Worm (Caenorhabditis elegans) whole organism, L4/young adult: ENCODE results near the gene C47G2.4.

Experiments
- W03F9.2 ChIP-seq: fragments of 150-350 bp; optimal IDR thresholded peaks from 2 replicates; lab custom pipeline; 2014; ENCODE audit warnings: missing biosample characterization, missing genetic modification characterization
- dao-5 ChIP-seq: sonication (generic microtip); optimal IDR thresholded peaks from 2 replicates; lab custom pipeline; 2016; ENCODE audit warnings: missing genotype, missing genetic modification characterization, moderate library complexity, missing compliant biosample characterization
- him-1 ChIP-seq: sonication (generic microtip); optimal IDR thresholded peaks from 2 replicates; lab custom pipeline; 2016; ENCODE audit warnings: missing genotype, missing genetic modification reagents, missing genetic modification characterization, missing compliant biosample characterization

DNA sequence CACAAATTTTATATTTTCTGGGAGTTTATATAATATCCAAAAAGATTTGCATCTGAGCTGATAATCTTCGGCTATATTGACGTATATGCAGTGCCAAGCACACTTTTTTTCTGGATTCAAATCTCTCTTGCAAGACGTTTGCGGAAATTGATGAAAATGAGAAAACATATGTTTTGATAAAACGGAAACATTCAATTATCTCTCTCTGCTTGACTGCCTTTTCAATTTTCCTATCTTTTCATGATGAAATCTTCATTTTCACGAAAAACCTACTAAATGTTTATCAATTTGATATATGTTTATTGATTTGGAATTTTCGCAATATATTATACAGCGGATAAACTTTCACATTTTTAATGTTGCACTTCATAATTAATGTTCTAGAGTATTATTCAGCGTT is 14.5 kb upstream of the C47G2.4 start:
- TF ChIP-seq dao-5 (tag; lab: Kevin White, UChicago) (no peak), him-1 (tag; lab: Kevin White, UChicago) (no peak), W03F9.2 (no peak)
